Fruit fly (Drosophila melanogaster) whole organism, prepupa: ENCODE measurements around the gene Os-C.

ENCODE experiments used
- Blimp-1 ChIP-seq: fragments of 200-800 bp; sonication (Bioruptor generic); optimal IDR thresholded peaks from 3 replicates; lab custom pipeline; 2017; ENCODE audit warnings: missing biosample characterization, missing genetic modification characterization, mild to moderate bottlenecking, moderate library complexity, missing genetic modification reagents
- CG10631 ChIP-seq: fragments of 200-800 bp; sonication (Bioruptor generic); optimal IDR thresholded peaks from 2 replicates; lab custom pipeline; 2016; ENCODE audit warnings: missing biosample characterization, missing genetic modification characterization
- CG10669 ChIP-seq: fragments of 200-800 bp; sonication (Bioruptor generic); optimal IDR thresholded peaks from 3 replicates; lab custom pipeline; 2018; ENCODE audit warnings: missing biosample characterization, mild to moderate bottlenecking, missing genetic modification characterization, moderate library complexity
- CG15336 ChIP-seq: fragments of 200-800 bp; sonication (Bioruptor generic); IDR thresholded peaks from 2 replicates; pipeline ENCODE4 v1.3.6; 2022; ENCODE audit warnings: missing biosample characterization, missing genetic modification characterization
- CG1621 ChIP-seq: fragments of 200-800 bp; sonication (Bioruptor generic); optimal IDR thresholded peaks from 3 replicates; lab custom pipeline; 2018; ENCODE audit warnings: missing biosample characterization, mild to moderate bottlenecking, missing genetic modification characterization
- CG16779 ChIP-seq: fragments of 200-800 bp; sonication (Bioruptor generic); optimal IDR thresholded peaks from 3 replicates; lab custom pipeline; 2017; ENCODE audit warnings: missing biosample characterization, mild to moderate bottlenecking, missing genetic modification characterization
- CG31627 ChIP-seq: fragments of 200-800 bp; sonication (Bioruptor generic); optimal IDR thresholded peaks from 3 replicates; lab custom pipeline; 2016; ENCODE audit warnings: missing biosample characterization, missing genetic modification characterization
- CG32006 ChIP-seq: fragments of 200-800 bp; sonication (Bioruptor generic); optimal IDR thresholded peaks from 3 replicates; lab custom pipeline; 2017; ENCODE audit warnings: missing biosample characterization, mild to moderate bottlenecking, missing genetic modification characterization
- CG34406 ChIP-seq: fragments of 200-800 bp; sonication (Bioruptor generic); optimal IDR thresholded peaks from 3 replicates; lab custom pipeline; 2016; ENCODE audit warnings: missing biosample characterization, missing genetic modification characterization
- CG4318 ChIP-seq: fragments of 200-800 bp; sonication (Bioruptor generic); optimal IDR thresholded peaks from 3 replicates; lab custom pipeline; 2017; ENCODE audit warnings: missing biosample characterization, mild to moderate bottlenecking, missing genetic modification characterization
- CG6163 ChIP-seq: fragments of 200-800 bp; sonication (Bioruptor generic); IDR thresholded peaks from 3 replicates; pipeline ENCODE4 v1.3.6; 2022; ENCODE audit warnings: missing biosample characterization, missing genetic modification characterization
- CG6276 ChIP-seq: fragments of 200-800 bp; sonication (Bioruptor generic); optimal IDR thresholded peaks from 2 replicates; lab custom pipeline; 2017; ENCODE audit warnings: missing biosample characterization, mild to moderate bottlenecking, missing genetic modification characterization
- CG6792 ChIP-seq: fragments of 200-800 bp; sonication (Bioruptor generic); optimal IDR thresholded peaks from 3 replicates; lab custom pipeline; 2016; ENCODE audit warnings: missing biosample characterization, missing genetic modification characterization
- CG6854 ChIP-seq: fragments of 200-800 bp; sonication (Bioruptor generic); optimal IDR thresholded peaks from 2 replicates; lab custom pipeline; 2017; ENCODE audit warnings: missing biosample characterization, mild to moderate bottlenecking, missing genetic modification characterization
- CG8119 ChIP-seq: fragments of 200-800 bp; sonication (Bioruptor generic); IDR thresholded peaks from 3 replicates; pipeline ENCODE4 v1.3.6; 2022; ENCODE audit warnings: missing biosample characterization, missing genetic modification characterization
- CG8319 ChIP-seq: fragments of 200-800 bp; sonication (Bioruptor generic); optimal IDR thresholded peaks from 3 replicates; lab custom pipeline; 2016; ENCODE audit warnings: missing biosample characterization, missing genetic modification characterization
- CG9139 ChIP-seq: fragments of 200-800 bp; sonication (Bioruptor generic); optimal IDR thresholded peaks from 3 replicates; lab custom pipeline; 2017; ENCODE audit warnings: missing biosample characterization, mild to moderate bottlenecking, missing genetic modification characterization
- Eip75B ChIP-seq: fragments of 200-800 bp; sonication (Bioruptor generic); optimal IDR thresholded peaks from 3 replicates; lab custom pipeline; 2016; ENCODE audit warnings: missing biosample characterization, missing genetic modification characterization
- Eip78C ChIP-seq: fragments of 200-800 bp; sonication (Bioruptor generic); peaks from one replicate; lab custom pipeline; 2016; ENCODE audit warnings: missing biosample characterization, missing genetic modification characterization
- Ets21C ChIP-seq: fragments of 200-800 bp; sonication (Bioruptor generic); optimal IDR thresholded peaks from 3 replicates; lab custom pipeline; 2016; ENCODE audit warnings: missing biosample characterization, missing genetic modification characterization
- Gug ChIP-seq: fragments of 200-800 bp; sonication (Bioruptor generic); IDR thresholded peaks from 2 replicates; pipeline ENCODE4 v1.3.6; 2022; ENCODE audit warnings: missing biosample characterization, missing genetic modification characterization
- Hr38 ChIP-seq: sonication (Bioruptor generic); optimal IDR thresholded peaks from 2 replicates; lab custom pipeline; 2016; ENCODE audit warnings: missing biosample characterization, missing genetic modification characterization
- Hr39 ChIP-seq: fragments of 200-800 bp; sonication (Bioruptor generic); optimal IDR thresholded peaks from 2 replicates; lab custom pipeline; 2016; ENCODE audit warnings: missing biosample characterization, missing genetic modification characterization
- Hr4 ChIP-seq: fragments of 200-800 bp; sonication (Bioruptor generic); optimal IDR thresholded peaks from 3 replicates; lab custom pipeline; 2016; ENCODE audit warnings: missing biosample characterization, missing genetic modification characterization
- Lpt ChIP-seq: fragments of 200-800 bp; sonication (Bioruptor generic); optimal IDR thresholded peaks from 3 replicates; lab custom pipeline; 2016; ENCODE audit warnings: missing biosample characterization, missing genetic modification characterization
- OdsH ChIP-seq: fragments of 200-800 bp; sonication (Bioruptor generic); optimal IDR thresholded peaks from 3 replicates; lab custom pipeline; 2016; ENCODE audit warnings: missing biosample characterization, missing genetic modification characterization
- Sox15 ChIP-seq: fragments of 200-800 bp; sonication (Bioruptor generic); optimal IDR thresholded peaks from 3 replicates; lab custom pipeline; 2016; ENCODE audit warnings: missing biosample characterization, missing genetic modification characterization
- achi ChIP-seq: fragments of 200-800 bp; sonication (Bioruptor generic); optimal IDR thresholded peaks from 3 replicates; lab custom pipeline; 2016; ENCODE audit warnings: missing biosample characterization, missing genetic modification characterization
- cyc ChIP-seq: fragments of 200-800 bp; sonication (Bioruptor generic); optimal IDR thresholded peaks from 3 replicates; lab custom pipeline; 2016; ENCODE audit warnings: missing biosample characterization, missing genetic modification characterization
- dac ChIP-seq: fragments of 200-800 bp; sonication (Bioruptor generic); optimal IDR thresholded peaks from 2 replicates; lab custom pipeline; 2017; ENCODE audit warnings: missing biosample characterization, mild to moderate bottlenecking, missing genetic modification characterization
- dsx ChIP-seq: fragments of 200-800 bp; optimal IDR thresholded peaks from 3 replicates; lab custom pipeline; 2019; ENCODE audit warnings: missing biosample characterization, mild to moderate bottlenecking, missing genetic modification characterization, moderate library complexity; ENCODE audit not compliant: poor library complexity, severe bottlenecking
- eg ChIP-seq: fragments of 200-800 bp; sonication (Bioruptor generic); IDR thresholded peaks from 3 replicates; pipeline ENCODE4 v1.3.6; 2022; ENCODE audit warnings: missing biosample characterization, missing genetic modification characterization
- esn ChIP-seq: fragments of 200-800 bp; sonication (Bioruptor generic); optimal IDR thresholded peaks from 2 replicates; lab custom pipeline; 2016; ENCODE audit warnings: missing biosample characterization, mild to moderate bottlenecking, missing genetic modification characterization, moderate library complexity
- fd85E ChIP-seq: fragments of 200-800 bp; sonication (Bioruptor generic); optimal IDR thresholded peaks from 3 replicates; lab custom pipeline; 2016; ENCODE audit warnings: missing biosample characterization, missing genetic modification characterization
- fkh ChIP-seq: fragments of 200-800 bp; sonication (Bioruptor generic); optimal IDR thresholded peaks from 3 replicates; lab custom pipeline; 2017; ENCODE audit warnings: missing biosample characterization, mild to moderate bottlenecking, missing genetic modification characterization, moderate library complexity
- net ChIP-seq: fragments of 200-800 bp; sonication (Bioruptor generic); optimal IDR thresholded peaks from 3 replicates; lab custom pipeline; 2016; ENCODE audit warnings: missing biosample characterization, missing genetic modification characterization
- salr ChIP-seq, 2 experiments: fragments of 200-800 bp; sonication (Bioruptor generic); optimal IDR thresholded peaks; 3 replicates each; lab custom pipeline; 2016 to 2018; ENCODE audit warnings: missing biosample characterization in 2 of 2, missing genetic modification characterization in 2 of 2, mild to moderate bottlenecking in 1 of 2
- ss ChIP-seq, 2 experiments: fragments of 200-800 bp; sonication (Bioruptor generic); optimal IDR thresholded peaks; 2 replicates in 1 of 2; 3 replicates in 1 of 2; lab custom pipeline; 2017 to 2018; ENCODE audit warnings: mild to moderate bottlenecking in 2 of 2, missing biosample characterization in 2 of 2, missing genetic modification characterization in 2 of 2, moderate library complexity in 1 of 2
- svp ChIP-seq: fragments of 200-800 bp; sonication (Bioruptor generic); peaks from one replicate; lab custom pipeline; 2016; ENCODE audit warnings: missing biosample characterization, missing genetic modification characterization
- topi ChIP-seq: fragments of 200-800 bp; sonication (Bioruptor generic); optimal IDR thresholded peaks from 3 replicates; lab custom pipeline; 2016; ENCODE audit warnings: missing biosample characterization, missing genetic modification characterization
- vri ChIP-seq: fragments of 200-800 bp; sonication (Bioruptor generic); optimal IDR thresholded peaks from 3 replicates; lab custom pipeline; 2016; ENCODE audit warnings: missing biosample characterization, mild to moderate bottlenecking, missing genetic modification characterization

Os-C gene

DNA sequence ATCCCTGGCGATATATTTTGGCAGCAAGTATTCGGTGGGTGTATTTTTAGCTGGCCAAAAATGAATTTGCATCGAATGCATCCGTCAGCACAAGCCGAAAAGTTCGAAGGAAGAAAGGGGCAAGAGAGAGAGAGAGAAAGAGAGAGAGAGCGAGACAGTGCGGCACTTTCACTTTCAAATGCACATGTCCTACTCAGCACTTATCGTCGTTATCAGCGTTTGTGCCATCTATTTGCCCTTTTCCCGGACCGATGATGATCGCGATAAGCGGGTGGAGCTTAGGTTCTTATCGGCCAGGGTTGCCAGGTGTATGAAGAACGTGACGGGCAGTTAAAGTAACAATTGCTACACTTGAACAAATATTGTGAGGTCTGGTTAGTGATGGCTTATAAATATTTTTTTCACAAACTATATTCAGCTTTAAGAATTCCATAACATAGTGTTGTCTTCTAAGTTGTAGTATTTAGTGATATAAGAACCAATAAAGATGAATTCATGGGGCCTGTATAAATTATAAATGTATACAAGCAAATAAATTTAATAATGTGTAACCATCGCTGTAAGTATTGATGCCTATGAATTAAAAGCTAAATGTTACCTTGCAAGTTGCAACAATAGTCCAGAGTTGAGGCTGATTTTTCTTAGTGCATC is 33.9 kb upstream of the Os-C start (continued):
- TF ChIP-seq CG34406 (GFP tag; lab: Kevin White, UChicago) (no peak), dsx (GFP tag; lab: Kevin White, UChicago) (peak; percentile 67), Hr39 (peak; percentile 6), Hr4 (GFP tag; lab: Kevin White, UChicago) (peak; percentile 45), CG8119 (GFP tag; lab: Robert Waterston, UW) (0 out of 3 replicates have a peak, but pooled peaks have one; percentile 25)

DNA sequence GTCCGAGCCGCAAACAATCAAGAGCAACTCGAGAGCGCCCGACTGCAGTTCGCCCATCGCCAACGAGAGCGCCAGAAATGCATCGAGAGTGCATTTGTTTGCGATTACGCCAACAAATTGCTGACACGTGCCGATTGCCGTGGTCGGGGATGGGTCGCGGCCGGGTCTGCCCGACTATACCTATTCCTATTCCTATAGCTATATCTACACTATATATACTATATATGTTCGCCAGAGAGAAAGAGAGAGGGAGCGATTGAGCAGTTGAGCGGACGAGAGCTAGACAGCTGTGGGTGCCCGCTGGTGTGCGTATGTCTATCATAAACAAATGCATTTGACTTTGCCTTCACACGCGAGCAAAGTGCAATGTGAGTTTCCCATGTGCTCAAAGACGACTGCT is 31.4 kb upstream of the Os-C start:
- TF ChIP-seq dsx (GFP tag; lab: Kevin White, UChicago) (peak; percentile 6), CG15336 (GFP tag; lab: Robert Waterston, UW) (peak; percentile 23; the same call in 1 of the 2 replicates), Hr4 (GFP tag; lab: Kevin White, UChicago) (no peak), CG32006 (GFP tag; lab: Kevin White, UChicago) (peak; percentile 7), CG9139 (GFP tag; lab: Kevin White, UChicago) (no peak), Eip78C (GFP tag; lab: Kevin White, UChicago) (peak; percentile 73), Gug (GFP tag; lab: Robert Waterston, UW) (no peak), net (GFP tag; lab: Kevin White, UChicago) (peak; percentile 28), eg (GFP tag; lab: Robert Waterston, UW) (no peak), CG8119 (GFP tag; lab: Robert Waterston, UW) (peak; percentile 59; the same call in 2 of the 3 replicates), fd85E (GFP tag; lab: Kevin White, UChicago) (no peak), CG6163 (GFP tag; lab: Robert Waterston, UW) (0 out of 3 replicates have a peak, but pooled peaks have one; percentile 38), CG6792 (no peak), Lpt (GFP tag; lab: Kevin White, UChicago) (peak; percentile 30), vri (GFP tag; lab: Kevin White, UChicago) (no peak), dac (GFP tag; lab: Kevin White, UChicago) (no peak), CG16779 (tag; lab: Kevin White, UChicago) (peak; percentile 30), CG1621 (tag; lab: Kevin White, UChicago) (no peak), Blimp-1 (no peak), CG6276 (GFP tag; lab: Kevin White, UChicago) (peak; percentile 60), Ets21C (no peak), CG4318 (no peak)

DNA sequence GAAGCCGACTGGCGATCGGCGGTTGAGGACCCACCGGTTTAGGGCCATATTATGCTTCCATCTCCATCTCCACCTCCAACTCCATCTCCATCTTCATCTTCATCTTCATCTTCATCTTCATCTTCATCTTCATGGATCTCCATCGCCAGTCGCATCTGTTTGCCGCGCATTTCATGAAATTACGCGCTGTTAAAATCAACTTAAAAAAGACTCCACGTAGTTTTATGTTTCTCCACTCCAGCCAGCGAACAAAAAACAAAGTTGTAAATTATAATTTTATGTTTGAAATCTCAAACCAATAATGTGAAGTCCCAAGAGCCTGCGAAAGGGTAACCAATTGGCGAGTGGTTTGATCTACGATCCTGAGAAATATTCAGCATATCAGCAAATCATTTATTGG is 28.6 kb upstream of the Os-C start:
- peak; percentile 44 for TF ChIP-seq svp
- TF ChIP-seq CG6163 (GFP tag; lab: Robert Waterston, UW), result no peak; the same call in 2 of the 3 replicates
- TF ChIP-seq CG31627 (GFP tag; lab: Kevin White, UChicago), result no peak
- no peak for TF ChIP-seq topi
- peak; percentile 62 for TF ChIP-seq dsx (GFP tag; lab: Kevin White, UChicago)
- TF ChIP-seq CG10669, result no peak
- TF ChIP-seq Hr4 (GFP tag; lab: Kevin White, UChicago), result no peak
- TF ChIP-seq CG8319 (GFP tag; lab: Kevin White, UChicago), result no peak

DNA sequence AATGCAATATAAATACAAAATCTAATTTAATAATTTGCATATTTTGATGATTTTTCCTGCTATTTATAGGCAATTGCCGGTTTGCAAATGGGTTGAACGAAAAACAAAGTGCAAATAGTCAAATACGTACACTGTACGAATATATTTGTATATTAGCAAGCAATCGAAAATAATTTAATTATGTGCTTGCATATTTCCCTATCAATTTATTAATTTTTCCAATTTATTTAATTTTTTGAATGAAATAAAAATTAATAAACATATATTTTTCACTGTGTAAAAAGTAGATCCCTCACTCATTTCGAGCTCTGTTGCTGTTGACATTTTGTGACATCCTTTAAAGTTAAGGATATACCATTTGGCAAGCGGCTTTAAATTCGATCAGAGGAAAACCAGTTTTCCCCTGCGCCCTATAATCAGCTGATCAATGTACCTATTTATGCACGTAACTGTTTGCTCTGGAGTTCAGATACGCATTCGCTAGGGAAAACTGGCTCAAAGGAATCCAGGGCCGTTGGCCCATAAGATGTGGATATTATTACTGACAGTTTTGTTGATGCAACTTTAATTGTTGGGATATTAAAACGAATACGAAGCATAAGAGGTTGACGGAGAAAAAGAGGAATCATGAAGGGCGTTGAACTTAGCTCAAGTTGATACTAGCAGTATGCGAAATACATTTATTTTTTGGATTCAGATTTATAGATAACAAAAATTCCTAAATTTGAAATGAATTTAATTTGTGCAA is 25.5 kb upstream of the Os-C start:
- TF ChIP-seq esn (GFP tag; lab: Kevin White, UChicago), result no peak
- no peak for TF ChIP-seq topi
- TF ChIP-seq eg (GFP tag; lab: Robert Waterston, UW), result no peak
- peak; percentile 72 for TF ChIP-seq dsx (GFP tag; lab: Kevin White, UChicago)
- no peak for TF ChIP-seq Hr4 (GFP tag; lab: Kevin White, UChicago)
- TF ChIP-seq fkh (GFP tag; lab: Kevin White, UChicago), result no peak
- no peak for TF ChIP-seq Ets21C
- no peak for TF ChIP-seq Hr38 (GFP tag; lab: Kevin White, UChicago)
- TF ChIP-seq achi (GFP tag; lab: Kevin White, UChicago), result peak; percentile 28
- peak; percentile 19 for TF ChIP-seq Eip75B (GFP tag; lab: Kevin White, UChicago)
- TF ChIP-seq Gug (GFP tag; lab: Robert Waterston, UW), result no peak
- no peak for TF ChIP-seq Sox15 (GFP tag; lab: Kevin White, UChicago)
- peak in 1 of 2 experiments; percentile 38 for TF ChIP-seq ss (GFP tag; optimal IDR thresholded peaks at IDR 0.05; lab: Kevin White, UChicago)
- peak; percentile 77 for TF ChIP-seq Eip78C (GFP tag; lab: Kevin White, UChicago)
- TF ChIP-seq salr (GFP tag; optimal IDR thresholded peaks at IDR 0.05; lab: Kevin White, UChicago), result no peak
- peak; percentile 15 for TF ChIP-seq CG34406 (GFP tag; lab: Kevin White, UChicago)
- peak; percentile 6 for TF ChIP-seq OdsH (GFP tag; lab: Kevin White, UChicago)
- TF ChIP-seq CG32006 (GFP tag; lab: Kevin White, UChicago), result no peak
- TF ChIP-seq CG8319 (GFP tag; lab: Kevin White, UChicago), result no peak
- no peak for TF ChIP-seq Blimp-1
- no peak for TF ChIP-seq cyc (GFP tag; lab: Kevin White, UChicago)
- TF ChIP-seq dac (GFP tag; lab: Kevin White, UChicago), result no peak
- peak; percentile 26 for TF ChIP-seq CG10631 (GFP tag; lab: Kevin White, UChicago)
- no peak for TF ChIP-seq CG6854
- TF ChIP-seq Lpt (GFP tag; lab: Kevin White, UChicago), result no peak
